Worm (Caenorhabditis elegans): ENCODE results near the gene zipt-2.2.

DNA sequence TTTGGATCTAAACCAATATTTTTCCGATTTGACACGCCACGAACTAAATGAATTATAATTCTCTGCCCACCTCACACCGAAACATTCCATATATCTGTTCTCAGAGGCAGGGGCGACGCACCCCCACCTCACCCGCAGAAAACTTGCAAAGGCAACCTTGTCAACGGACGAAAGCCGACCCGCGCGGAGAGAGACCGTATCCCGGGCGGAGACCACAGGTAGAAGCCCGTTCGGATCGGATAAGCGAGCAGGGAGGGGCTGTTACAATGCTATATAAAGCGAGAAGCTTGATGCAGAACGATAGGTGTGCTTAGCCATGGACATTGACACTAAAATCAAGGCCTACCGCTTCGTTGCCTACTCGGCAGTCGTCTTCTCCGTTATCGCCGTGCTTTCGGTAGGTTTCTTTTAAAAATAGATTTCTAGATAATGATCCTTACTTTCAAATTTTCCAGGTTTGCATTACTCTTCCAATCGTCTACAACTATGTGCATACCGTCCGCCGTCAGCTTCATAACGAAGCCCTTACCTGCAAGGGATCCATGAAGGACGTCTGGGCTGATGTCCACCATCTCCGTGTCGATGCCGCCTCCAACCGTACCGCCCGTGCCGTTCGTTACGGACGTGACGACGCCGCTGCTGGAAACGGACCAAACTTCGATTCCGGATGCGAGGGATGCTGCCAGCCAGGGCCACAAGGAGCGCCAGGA is at the start of gene zipt-2.2, which contains the start of gene dpy-13:
- no peak for TF ChIP-seq ztf-11 (tag; optimal IDR thresholded peaks at IDR 0.05)
- TF ChIP-seq ceh-82 (tag; optimal IDR thresholded peaks at IDR 0.05), result no peak
- no peak for TF ChIP-seq mdl-1 (tag; optimal IDR thresholded peaks at IDR 0.05)
- TF ChIP-seq lin-14 (GFP tag; optimal IDR thresholded peaks at IDR 0.05), result no peak
- TF ChIP-seq nhr-12 (tag; optimal IDR thresholded peaks at IDR 0.05), result no peak
- TF ChIP-seq ama-1 (optimal IDR thresholded peaks at IDR 0.05), result no peak
- no peak for TF ChIP-seq lsy-2 (tag; optimal IDR thresholded peaks at IDR 0.05)
- no peak for TF ChIP-seq swsn-7 (tag; optimal IDR thresholded peaks at IDR 0.05)
- no peak for TF ChIP-seq jun-1 (tag; optimal IDR thresholded peaks at IDR 0.05)
- TF ChIP-seq lir-3 (tag; optimal IDR thresholded peaks at IDR 0.05; ENCODE audit: poor library complexity), result no peak
- no peak for TF ChIP-seq sptf-1 (tag; optimal IDR thresholded peaks at IDR 0.05)
- no peak for TF ChIP-seq tbx-2 (tag; optimal IDR thresholded peaks at IDR 0.05)
- no peak for TF ChIP-seq nhr-28 (tag; optimal IDR thresholded peaks at IDR 0.05)
- no peak for TF ChIP-seq unc-130 (tag; optimal IDR thresholded peaks at IDR 0.05)
